Fruit fly (Drosophila melanogaster) whole organism, wandering third instar larva: ENCODE results near the gene CG33282.
A peak's percentile ranks its signal among the peaks of the same experiment; 100 is the strongest.

Source experiments
- Abd-B ChIP-seq: fragments of >200 bp; optimal IDR thresholded peaks from 2 replicates; lab custom pipeline; 2017; ENCODE audit warnings: missing biosample characterization, missing genetic modification characterization
- CG32264 ChIP-seq: fragments of 200-800 bp; sonication (Bioruptor generic); optimal IDR thresholded peaks from 2 replicates; lab custom pipeline; 2016; ENCODE audit warnings: missing biosample characterization, missing genetic modification characterization
- CG9705 ChIP-seq: fragments of 200-800 bp; sonication (Bioruptor generic); optimal IDR thresholded peaks from 2 replicates; lab custom pipeline; 2018; ENCODE audit warnings: missing biosample characterization, mild to moderate bottlenecking, missing genetic modification characterization
- CrebA ChIP-seq: fragments of 200-800 bp; sonication (Bioruptor generic); optimal IDR thresholded peaks from 2 replicates; lab custom pipeline; 2016; ENCODE audit warnings: missing biosample characterization, mild to moderate bottlenecking, missing genetic modification characterization, borderline replicate concordance
- Dfd ChIP-seq: fragments of >200 bp; optimal IDR thresholded peaks from 2 replicates; lab custom pipeline; 2017; ENCODE audit warnings: missing biosample characterization, missing genetic modification characterization
- Dif ChIP-seq: fragments of 200-275, 200-300 bp; sonication (Bioruptor generic); optimal IDR thresholded peaks from 2 replicates; lab custom pipeline; 2018; ENCODE audit warnings: missing biosample characterization, missing genetic modification characterization; ENCODE audit not compliant: partially characterized antibody
- GATAd ChIP-seq: sonication (Bioruptor generic); optimal IDR thresholded peaks from 2 replicates; lab custom pipeline; 2016; ENCODE audit warnings: missing biosample characterization, missing genetic modification characterization
- HLH106 ChIP-seq: fragments of 200-800 bp; optimal IDR thresholded peaks from 3 replicates; lab custom pipeline; 2019; ENCODE audit warnings: missing biosample characterization, mild to moderate bottlenecking, missing genetic modification characterization, moderate library complexity
- Hnf4 ChIP-seq: fragments of 200-800 bp; sonication (Bioruptor generic); optimal IDR thresholded peaks from 2 replicates; lab custom pipeline; 2016; ENCODE audit warnings: missing biosample characterization, mild to moderate bottlenecking, missing genetic modification characterization
- Hr78 ChIP-seq: fragments of >200 bp; optimal IDR thresholded peaks from 2 replicates; lab custom pipeline; 2017; ENCODE audit warnings: missing biosample characterization, missing genetic modification characterization
- Hr83 ChIP-seq: fragments of 200-300 bp; sonication (Bioruptor generic); optimal IDR thresholded peaks from 2 replicates; lab custom pipeline; 2016; ENCODE audit warnings: missing biosample characterization, mild to moderate bottlenecking, missing genetic modification characterization, moderate library complexity; ENCODE audit not compliant: poor library complexity, severe bottlenecking
- Jra ChIP-seq: sonication (Bioruptor generic); optimal IDR thresholded peaks from 2 replicates; lab custom pipeline; 2016; ENCODE audit warnings: missing biosample characterization, missing genetic modification characterization
- Mio ChIP-seq: sonication (Bioruptor generic); optimal IDR thresholded peaks from 2 replicates; lab custom pipeline; 2016; ENCODE audit warnings: missing biosample characterization, missing genetic modification characterization
- Myc ChIP-seq: fragments of >200 bp; optimal IDR thresholded peaks from 2 replicates; lab custom pipeline; 2017
- N ChIP-seq: fragments of >200 bp; optimal IDR thresholded peaks from 2 replicates; lab custom pipeline; 2018; ENCODE audit warnings: missing biosample characterization, missing external identifiers, missing genetic modification characterization
- OdsH ChIP-seq: fragments of 200-800 bp; sonication (Bioruptor generic); optimal IDR thresholded peaks from 2 replicates; lab custom pipeline; 2016; ENCODE audit warnings: missing biosample characterization, mild to moderate bottlenecking, missing genetic modification characterization
- Rel ChIP-seq, 2 experiments: fragments of 200-800 bp; sonication (Bioruptor generic) in 1 of 2; optimal IDR thresholded peaks; 2 replicates in 1 of 2; 3 replicates in 1 of 2; lab custom pipeline; 2016 to 2019; ENCODE audit warnings: mild to moderate bottlenecking in 2 of 2, missing biosample characterization in 2 of 2, missing genetic modification characterization in 2 of 2, moderate library complexity in 1 of 2
- Sp1 ChIP-seq: fragments of 200-800 bp; sonication (Bioruptor generic); optimal IDR thresholded peaks from 3 replicates; lab custom pipeline; 2019; ENCODE audit warnings: missing biosample characterization, mild to moderate bottlenecking, missing genetic modification characterization, moderate library complexity
- Vsx2 ChIP-seq: fragments of 200-300, 225-300 bp; sonication (Bioruptor generic); optimal IDR thresholded peaks from 2 replicates; lab custom pipeline; 2018; ENCODE audit warnings: missing biosample characterization, missing genetic modification characterization; ENCODE audit not compliant: partially characterized antibody
- br ChIP-seq: fragments of 200-800 bp; sonication (Bioruptor generic); optimal IDR thresholded peaks from 2 replicates; lab custom pipeline; 2016; ENCODE audit warnings: missing biosample characterization, missing genetic modification characterization
- brk ChIP-seq: fragments of 200-800 bp; sonication (Bioruptor generic); optimal IDR thresholded peaks from 2 replicates; lab custom pipeline; 2016; ENCODE audit warnings: missing biosample characterization, mild to moderate bottlenecking, missing genetic modification characterization
- dl ChIP-seq, 2 experiments: fragments of 175-275, 200-275 bp in 1 of 2; fragments of 200-275 bp in 1 of 2; sonication (Bioruptor generic); optimal IDR thresholded peaks; lab custom pipeline; 2018; ENCODE audit warnings: mild to moderate bottlenecking in 2 of 2, missing biosample characterization in 2 of 2, missing genetic modification characterization in 2 of 2, moderate library complexity in 2 of 2; ENCODE audit not compliant: partially characterized antibody in 2 of 2, insufficient read depth in 1 of 2
- dmrt93B ChIP-seq: fragments of 200-800 bp; sonication (Bioruptor generic); optimal IDR thresholded peaks from 2 replicates; lab custom pipeline; 2018; ENCODE audit warnings: missing biosample characterization, mild to moderate bottlenecking, missing genetic modification characterization
- dsf ChIP-seq: sonication (Bioruptor generic); optimal IDR thresholded peaks from 2 replicates; lab custom pipeline; 2016; ENCODE audit warnings: missing biosample characterization, missing genetic modification characterization, borderline replicate concordance
- ey ChIP-seq: fragments of 200-800 bp; sonication (Bioruptor generic); optimal IDR thresholded peaks from 2 replicates; lab custom pipeline; 2016; ENCODE audit warnings: missing biosample characterization, missing genetic modification characterization
- foxo ChIP-seq, 2 experiments: fragments of 200-800 bp; sonication (Bioruptor generic); optimal IDR thresholded peaks; 2 replicates in 1 of 2; 3 replicates in 1 of 2; lab custom pipeline; 2016 to 2017; ENCODE audit warnings: missing biosample characterization in 2 of 2, missing genetic modification characterization in 2 of 2
- fru ChIP-seq: fragments of 200-800 bp; sonication (Bioruptor generic); optimal IDR thresholded peaks from 3 replicates; lab custom pipeline; 2016; ENCODE audit warnings: missing biosample characterization, mild to moderate bottlenecking, missing genetic modification characterization
- h ChIP-seq: fragments of 200-800 bp; sonication (Bioruptor generic); optimal IDR thresholded peaks from 3 replicates; lab custom pipeline; 2016; ENCODE audit warnings: missing biosample characterization, mild to moderate bottlenecking, missing genetic modification characterization
- jim ChIP-seq: fragments of 175-275, 200-325 bp; sonication (Bioruptor generic); optimal IDR thresholded peaks from 2 replicates; lab custom pipeline; 2016; ENCODE audit warnings: missing biosample characterization, mild to moderate bottlenecking, missing genetic modification characterization
- lola ChIP-seq: fragments of >200 bp; optimal IDR thresholded peaks from 2 replicates; lab custom pipeline; 2017; ENCODE audit warnings: missing biosample characterization, missing genetic modification characterization
- pan ChIP-seq: fragments of >200 bp; optimal IDR thresholded peaks from 2 replicates; lab custom pipeline; 2017
- psq ChIP-seq: fragments of 200-800 bp; sonication (Bioruptor generic); optimal IDR thresholded peaks from 3 replicates; lab custom pipeline; 2017; ENCODE audit warnings: missing biosample characterization, mild to moderate bottlenecking, missing genetic modification characterization, moderate library complexity
- rgr ChIP-seq: fragments of 200-800 bp; sonication (Bioruptor generic); optimal IDR thresholded peaks from 3 replicates; lab custom pipeline; 2016; ENCODE audit warnings: missing biosample characterization, mild to moderate bottlenecking, missing genetic modification characterization
- sage ChIP-seq: fragments of 200-800 bp; sonication (Bioruptor generic); optimal IDR thresholded peaks from 2 replicates; lab custom pipeline; 2016; ENCODE audit warnings: missing biosample characterization, mild to moderate bottlenecking, missing genetic modification characterization
- sv ChIP-seq: fragments of 200-800 bp; sonication (Bioruptor generic); optimal IDR thresholded peaks from 3 replicates; lab custom pipeline; 2016; ENCODE audit warnings: missing biosample characterization, missing genetic modification characterization
- tai ChIP-seq: sonication (Bioruptor generic); optimal IDR thresholded peaks from 2 replicates; lab custom pipeline; 2016; ENCODE audit warnings: missing biosample characterization, missing genetic modification characterization
- usp ChIP-seq: fragments of >200 bp; optimal IDR thresholded peaks from 2 replicates; lab custom pipeline; 2017; ENCODE audit warnings: missing biosample characterization, missing genetic modification characterization
- woc ChIP-seq: sonication (Bioruptor generic); optimal IDR thresholded peaks from 2 replicates; lab custom pipeline; 2016; ENCODE audit warnings: missing biosample characterization, mild to moderate bottlenecking, missing genetic modification characterization

The CG33282 gene

dm6 chr2L:3301755-3302499 is 25.8 kb upstream of the CG33282 start:
- peak; percentile 100 for TF ChIP-seq Sp1 (GFP tag; lab: Kevin White, UChicago)
- TF ChIP-seq Rel (GFP tag; optimal IDR thresholded peaks at IDR 0.05; lab: Kevin White, UChicago) = peak; percentile 98
- peak; percentile 96 for TF ChIP-seq Rel (tag; optimal IDR thresholded peaks at IDR 0.05; lab: Kevin White, UChicago)
- TF ChIP-seq lola (GFP tag; lab: Kevin White, UChicago) = no peak
- TF ChIP-seq Hnf4 (GFP tag; lab: Kevin White, UChicago) = peak; percentile 99
- TF ChIP-seq Mio (GFP tag; lab: Kevin White, UChicago) = peak; percentile 96
- TF ChIP-seq ey (GFP tag; lab: Kevin White, UChicago) = peak; percentile 100
- TF ChIP-seq Myc = peak; percentile 18
- peak; percentile 96 for TF ChIP-seq Dfd
- TF ChIP-seq br (GFP tag; lab: Kevin White, UChicago) = peak; percentile 100
- TF ChIP-seq foxo (GFP tag; optimal IDR thresholded peaks at IDR 0.05; lab: Kevin White, UChicago) = peak; percentile 98 to 100
- peak; percentile 98 for TF ChIP-seq GATAd (GFP tag; lab: Kevin White, UChicago)
- TF ChIP-seq OdsH (GFP tag; lab: Kevin White, UChicago) = peak; percentile 100
- TF ChIP-seq woc (GFP tag; lab: Kevin White, UChicago) = peak; percentile 99
- peak; percentile 100 for TF ChIP-seq sv (GFP tag; lab: Kevin White, UChicago)
- TF ChIP-seq Abd-B (GFP tag; lab: Kevin White, UChicago) = no peak
- peak; percentile 100 for TF ChIP-seq rgr (GFP tag; lab: Kevin White, UChicago)
- peak; percentile 99 for TF ChIP-seq tai (GFP tag; lab: Kevin White, UChicago)
- TF ChIP-seq CG9705 (GFP tag; lab: Kevin White, UChicago) = peak; percentile 100
- peak; percentile 96 for TF ChIP-seq jim
- TF ChIP-seq fru (GFP tag; lab: Kevin White, UChicago) = peak; percentile 100
- TF ChIP-seq CG32264 (GFP tag; lab: Kevin White, UChicago) = peak; percentile 99
- peak; percentile 99 for TF ChIP-seq Hr83
- TF ChIP-seq usp = peak; percentile 60
- TF ChIP-seq dsf = peak; percentile 97
- TF ChIP-seq dl (GFP tag; optimal IDR thresholded peaks at IDR 0.05; lab: Kevin White, UChicago; ENCODE audit: insufficient read depth in 1 of 2, partially characterized antibody in 2 of 2) = peak in 1 of 2 experiments; percentile 7
- peak; percentile 100 for TF ChIP-seq HLH106 (tag; lab: Kevin White, UChicago)
- TF ChIP-seq Jra (GFP tag; lab: Kevin White, UChicago) = peak; percentile 99
- TF ChIP-seq N (GFP tag; lab: Kevin White, UChicago) = peak; percentile 5
- TF ChIP-seq Hr78 (GFP tag; lab: Kevin White, UChicago) = no peak
- TF ChIP-seq sage (GFP tag; lab: Kevin White, UChicago) = peak; percentile 99
- TF ChIP-seq psq = peak; percentile 99
- TF ChIP-seq Vsx2 (GFP tag; lab: Kevin White, UChicago) = no peak
- TF ChIP-seq dmrt93B (GFP tag; lab: Kevin White, UChicago) = peak; percentile 100
- TF ChIP-seq h (GFP tag; lab: Kevin White, UChicago) = peak; percentile 100
- peak; percentile 97 for TF ChIP-seq CrebA (GFP tag; lab: Kevin White, UChicago)
- TF ChIP-seq pan (lab: Kevin White, UChicago) = no peak
- peak; percentile 39 for TF ChIP-seq Dif
- peak; percentile 97 for TF ChIP-seq brk (GFP tag; lab: Kevin White, UChicago)
